Worm (Caenorhabditis elegans) whole organism, early embryonic: Measurements from ENCODE around the gene F55A4.13.

Experiments
- B0310.2 ChIP-seq: sonication (generic microtip); optimal IDR thresholded peaks from 2 replicates; lab custom pipeline; 2016; ENCODE audit warnings: mild to moderate bottlenecking, missing genetic modification characterization, missing compliant biosample characterization
- aly-1 ChIP-seq: sonication (generic microtip); optimal IDR thresholded peaks from 2 replicates; lab custom pipeline; 2016; ENCODE audit warnings: missing genetic modification characterization, missing compliant biosample characterization
- ama-1 ChIP-seq: fragments of 150-350 bp; optimal IDR thresholded peaks from 2 replicates; lab custom pipeline; 2014
- ets-7 ChIP-seq: sonication (generic microtip); optimal IDR thresholded peaks from 2 replicates; lab custom pipeline; 2016; ENCODE audit warnings: missing genotype, missing genetic modification characterization, missing compliant biosample characterization
- flt-1 ChIP-seq: fragments of 200-800 bp; sonication (Bioruptor generic); IDR thresholded peaks from 2 replicates; pipeline ENCODE4 v1.3.6; 2022; ENCODE audit warnings: missing genetic modification characterization, missing compliant biosample characterization
- hmg-4 ChIP-seq: fragments of 200-800 bp; sonication (Bioruptor generic); optimal IDR thresholded peaks from 2 replicates; lab custom pipeline; 2018; ENCODE audit warnings: mild to moderate bottlenecking, missing genetic modification characterization, missing compliant biosample characterization
- hnd-1 ChIP-seq: sonication (generic microtip); optimal IDR thresholded peaks from 2 replicates; lab custom pipeline; 2016; ENCODE audit warnings: missing genetic modification characterization, missing compliant biosample characterization
- scrt-1 ChIP-seq: fragments of 200-800 bp; sonication (Bioruptor generic); IDR thresholded peaks from 2 replicates; pipeline ENCODE4 v1.3.6; 2022; ENCODE audit warnings: missing genetic modification characterization, missing compliant biosample characterization
- sea-1 ChIP-seq: fragments of 200-800 bp; sonication (Bioruptor generic); conservative IDR thresholded peaks from 2 replicates; pipeline ENCODE4 v1.3.6; 2022; ENCODE audit warnings: missing genetic modification characterization, missing compliant biosample characterization
- tbx-11 ChIP-seq: fragments of 200-800 bp; sonication (Bioruptor generic); IDR thresholded peaks from 2 replicates; pipeline ENCODE4 v1.3.6; 2022; ENCODE audit warnings: missing genetic modification characterization, missing compliant biosample characterization
- tbx-37 ChIP-seq: fragments of 200-800 bp; sonication (Bioruptor generic); conservative IDR thresholded peaks from 2 replicates; pipeline ENCODE4 v1.3.6; 2022; ENCODE audit warnings: missing genetic modification reagents, missing genetic modification characterization, missing compliant biosample characterization
- tra-4 ChIP-seq: sonication (generic microtip); optimal IDR thresholded peaks from 2 replicates; lab custom pipeline; 2017; ENCODE audit warnings: missing genetic modification characterization, missing compliant biosample characterization

- TF ChIP-seq hnd-1 (tag; lab: Kevin White, UChicago), result no peak
- TF ChIP-seq scrt-1 (GFP tag; lab: Robert Waterston, UW), result no peak
- no peak for TF ChIP-seq ama-1 (lab: Kevin White, UChicago)
- no peak for TF ChIP-seq sea-1 (GFP tag; lab: Robert Waterston, UW)
- TF ChIP-seq B0310.2 (tag; lab: Kevin White, UChicago), result no peak
- TF ChIP-seq hmg-4 (GFP tag; lab: Kevin White, UChicago), result peak; percentile 43
- no peak for TF ChIP-seq ets-7 (tag; lab: Kevin White, UChicago)
- TF ChIP-seq aly-1, result no peak
- no peak for TF ChIP-seq tbx-11
- no peak for TF ChIP-seq tra-4 (tag; lab: Kevin White, UChicago)
- no peak for TF ChIP-seq flt-1 (GFP tag; lab: Robert Waterston, UW)
- TF ChIP-seq tbx-37, result 0 out of 2 replicates have a peak, but pooled peaks have one; percentile 5
Observed at ce11 chrX:986463-986862, 30.9 kb downstream of the F55A4.13 start.
